Worm (Caenorhabditis elegans): ENCODE data around the gene col-37.

DNA sequence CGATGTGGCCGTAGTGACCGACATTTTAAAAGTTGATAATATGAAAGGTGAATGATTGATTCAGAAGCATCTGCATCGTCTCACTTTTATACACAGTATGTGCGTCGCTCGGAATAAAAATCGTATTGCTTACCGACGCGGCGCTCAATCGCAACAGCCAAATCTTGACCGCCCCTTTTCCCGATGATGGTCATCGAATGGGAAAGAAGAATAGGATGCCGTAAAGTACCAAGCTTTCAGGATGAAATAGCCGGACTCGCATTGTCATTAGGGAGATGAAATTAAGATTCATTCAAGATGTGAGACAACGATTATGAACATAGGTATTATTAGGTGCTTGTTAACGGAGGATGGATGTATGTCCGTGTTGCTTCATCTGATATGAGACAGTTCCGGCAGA is 31.0 kb upstream of the col-37 start, which contains the start of gene lon-3:
- no peak for TF ChIP-seq ama-1 (optimal IDR thresholded peaks at IDR 0.05)
- no peak for TF ChIP-seq tbx-11 (GFP tag; IDR thresholded peaks at IDR 0.05)
- TF ChIP-seq scrt-1 (GFP tag; IDR thresholded peaks at IDR 0.05), result no peak
